Worm (Caenorhabditis elegans) whole organism, L4 larva: ENCODE results near the gene Y43F4A.4.

Source experiments
- F26F4.8 ChIP-seq: fragments of 200-800 bp; sonication (Bioruptor generic); conservative IDR thresholded peaks from 2 replicates; pipeline ENCODE4 v1.3.6; 2022; ENCODE audit warnings: missing genetic modification characterization, missing compliant biosample characterization
- F37D6.2 ChIP-seq: sonication (generic microtip); optimal IDR thresholded peaks from 2 replicates; lab custom pipeline; 2016; ENCODE audit warnings: mild to moderate bottlenecking, missing genetic modification characterization, missing compliant biosample characterization
- F44E2.7 ChIP-seq: fragments of 200-800 bp; sonication (Bioruptor generic); IDR thresholded peaks from 2 replicates; pipeline ENCODE4 v2.1.2; 2022; ENCODE audit warnings: missing genetic modification characterization, missing compliant biosample characterization
- Y48G9A.11 ChIP-seq: fragments of 200-800 bp; sonication (Bioruptor generic); IDR thresholded peaks from 2 replicates; pipeline ENCODE4 v1.3.6; 2022; ENCODE audit warnings: missing genetic modification reagents, missing genetic modification characterization, missing compliant biosample characterization
- ZK337.2 ChIP-seq: fragments of 200-800 bp; sonication (Bioruptor generic); IDR thresholded peaks from 2 replicates; pipeline ENCODE4 v1.3.6; 2022; ENCODE audit warnings: missing genetic modification reagents, missing genetic modification characterization, missing compliant biosample characterization
- aha-1 ChIP-seq: fragments of 150-350 bp; peaks from one replicate; lab custom pipeline; 2014; ENCODE audit warnings: missing biosample characterization, missing genetic modification characterization
- attf-4 ChIP-seq: sonication (generic microtip); optimal IDR thresholded peaks from 3 replicates; lab custom pipeline; 2017; ENCODE audit warnings: missing biosample characterization, missing genetic modification characterization
- ceh-62 ChIP-seq: sonication (generic microtip); optimal IDR thresholded peaks from 2 replicates; lab custom pipeline; 2017; ENCODE audit warnings: missing biosample characterization, missing genetic modification characterization
- ces-1 ChIP-seq: fragments of 150-350 bp; sonication (generic microtip); optimal IDR thresholded peaks from 4 replicates; lab custom pipeline; 2014; ENCODE audit warnings: missing biosample characterization, missing genetic modification reagents, missing genetic modification characterization
- ctbp-1 ChIP-seq: fragments of 200-800 bp; sonication (Bioruptor generic); IDR thresholded peaks from 2 replicates; pipeline ENCODE4 v1.3.6; 2022; ENCODE audit warnings: missing genetic modification reagents, missing genetic modification characterization, missing compliant biosample characterization
- daf-8 ChIP-seq: fragments of 200-800 bp; sonication (Bioruptor generic); IDR thresholded peaks from 2 replicates; pipeline ENCODE4 v1.3.6; 2022; ENCODE audit warnings: missing genetic modification characterization, missing compliant biosample characterization
- dmd-6 ChIP-seq: fragments of 200-800 bp; sonication (Bioruptor generic); IDR thresholded peaks from 2 replicates; pipeline ENCODE4 v1.3.6; 2022; ENCODE audit warnings: missing genetic modification reagents, missing genetic modification characterization, missing compliant biosample characterization
- dmd-8 ChIP-seq: fragments of 200-800 bp; sonication (Bioruptor generic); IDR thresholded peaks from 2 replicates; pipeline ENCODE4 v1.3.6; 2022; ENCODE audit warnings: missing genetic modification characterization, missing compliant biosample characterization
- duxl-1 ChIP-seq: sonication (generic microtip); optimal IDR thresholded peaks from 2 replicates; lab custom pipeline; 2016; ENCODE audit warnings: mild to moderate bottlenecking, missing genetic modification characterization, moderate library complexity, missing compliant biosample characterization; ENCODE audit not compliant: poor library complexity
- dve-1 ChIP-seq: sonication (generic microtip); optimal IDR thresholded peaks from 2 replicates; lab custom pipeline; 2017; ENCODE audit warnings: antibody characterized with exemption, mild to moderate bottlenecking, missing genetic modification characterization, missing compliant biosample characterization; ENCODE audit not compliant: insufficient read depth
- fkh-10 ChIP-seq: fragments of 150-350 bp; optimal IDR thresholded peaks from 2 replicates; lab custom pipeline; 2014; ENCODE audit warnings: missing biosample characterization, missing genetic modification reagents, missing genetic modification characterization
- hlh-30 ChIP-seq: sonication (generic microtip); optimal IDR thresholded peaks from 2 replicates; lab custom pipeline; 2017; ENCODE audit warnings: antibody characterized with exemption, mild to moderate bottlenecking, missing genetic modification characterization, missing compliant biosample characterization; ENCODE audit not compliant: insufficient read depth
- hmg-1.1 ChIP-seq: fragments of 200-800 bp; sonication (Bioruptor generic); IDR thresholded peaks from 2 replicates; pipeline ENCODE4 v1.3.6; 2022; ENCODE audit warnings: missing genetic modification reagents, missing genetic modification characterization, missing compliant biosample characterization
- lim-7 ChIP-seq: fragments of 200-800 bp; sonication (Bioruptor generic); IDR thresholded peaks from 2 replicates; pipeline ENCODE4 v1.3.6; 2022; ENCODE audit warnings: missing genetic modification characterization, missing compliant biosample characterization
- lin-1 ChIP-seq: fragments of 200-800 bp; sonication (Bioruptor generic); IDR thresholded peaks from 2 replicates; pipeline ENCODE4 v1.3.6; 2022; ENCODE audit warnings: missing genetic modification reagents, missing genetic modification characterization, missing compliant biosample characterization
- lin-15B ChIP-seq: fragments of 150-350 bp; sonication (generic microtip); optimal IDR thresholded peaks from 3 replicates; lab custom pipeline; 2014; ENCODE audit warnings: missing biosample characterization, missing genetic modification characterization
- lin-39 ChIP-seq: fragments of 150-350 bp; optimal IDR thresholded peaks from 2 replicates; lab custom pipeline; 2014; ENCODE audit warnings: missing biosample characterization, missing genetic modification reagents, missing genetic modification characterization
- lir-3 ChIP-seq: sonication (generic microtip); optimal IDR thresholded peaks from 2 replicates; lab custom pipeline; 2016; ENCODE audit warnings: mild to moderate bottlenecking, missing genetic modification characterization, missing compliant biosample characterization
- lsy-2 ChIP-seq, 2 experiments: fragments of 150-350 bp in 1 of 2; sonication (generic microtip) in 1 of 2; optimal IDR thresholded peaks; 2 replicates each; lab custom pipeline; 2014 to 2017; ENCODE audit warnings: missing biosample characterization in 2 of 2, missing genetic modification characterization in 2 of 2
- mdl-1 ChIP-seq, 2 experiments: fragments of 150-350 bp in 1 of 2; sonication (generic microtip) in 1 of 2; optimal IDR thresholded peaks; 2 replicates each; lab custom pipeline; 2014 to 2017; ENCODE audit warnings: missing biosample characterization in 2 of 2, missing genetic modification characterization in 2 of 2
- mep-1 ChIP-seq: fragments of 150-350 bp; sonication (generic microtip); optimal IDR thresholded peaks from 3 replicates; lab custom pipeline; 2014; ENCODE audit warnings: missing biosample characterization, missing genetic modification characterization
- mes-2 ChIP-seq: sonication (generic microtip); optimal IDR thresholded peaks from 2 replicates; lab custom pipeline; 2016; ENCODE audit warnings: missing genotype, mild to moderate bottlenecking, missing genetic modification characterization, missing compliant biosample characterization; ENCODE audit not compliant: poor library complexity, severe bottlenecking
- mxl-2 ChIP-seq: fragments of 200-800 bp; sonication (Bioruptor generic); conservative IDR thresholded peaks from 2 replicates; pipeline ENCODE4 v1.3.6; 2022; ENCODE audit warnings: missing genetic modification reagents, missing genetic modification characterization, missing compliant biosample characterization
- nhr-10 ChIP-seq: fragments of 150-350 bp; optimal IDR thresholded peaks from 2 replicates; lab custom pipeline; 2014; ENCODE audit warnings: missing biosample characterization, missing genetic modification characterization
- nhr-102 ChIP-seq: sonication (generic microtip); optimal IDR thresholded peaks from 2 replicates; lab custom pipeline; 2016; ENCODE audit warnings: mild to moderate bottlenecking, missing genetic modification characterization, moderate library complexity, missing compliant biosample characterization
- nhr-11 ChIP-seq: fragments of 150-350 bp; optimal IDR thresholded peaks from 2 replicates; lab custom pipeline; 2014; ENCODE audit warnings: missing biosample characterization, missing genetic modification characterization
- nhr-237 ChIP-seq: sonication (generic microtip); optimal IDR thresholded peaks from 2 replicates; lab custom pipeline; 2017; ENCODE audit warnings: missing biosample characterization, missing genetic modification characterization
- nhr-48 ChIP-seq: sonication (generic microtip); optimal IDR thresholded peaks from 2 replicates; lab custom pipeline; 2016; ENCODE audit warnings: mild to moderate bottlenecking, missing genetic modification characterization, missing compliant biosample characterization
- nhr-77 ChIP-seq: fragments of 150-350 bp; optimal IDR thresholded peaks from 2 replicates; lab custom pipeline; 2014; ENCODE audit warnings: missing biosample characterization, missing genetic modification characterization
- pha-4 ChIP-seq, 2 experiments: fragments of 150-350 bp in 1 of 2; fragments of 200-800 bp in 1 of 2; sonication (Bioruptor generic) in 1 of 2; IDR thresholded peaks in 1 of 2; optimal IDR thresholded peaks in 1 of 2; 2 replicates each; pipeline versions ENCODE4 v1.3.6 to Lab custom; 2014 to 2022; ENCODE audit warnings: missing genetic modification characterization in 2 of 2, missing genetic modification reagents in 2 of 2, missing biosample characterization in 1 of 2, missing compliant biosample characterization in 1 of 2
- php-3 ChIP-seq: fragments of 200-800 bp; sonication (Bioruptor generic); IDR thresholded peaks from 2 replicates; pipeline ENCODE4 v1.3.6; 2022; ENCODE audit warnings: missing genetic modification reagents, missing genetic modification characterization, missing compliant biosample characterization
- rbr-2 ChIP-seq: sonication (generic microtip); optimal IDR thresholded peaks from 2 replicates; lab custom pipeline; 2016; ENCODE audit warnings: missing genotype, missing genetic modification characterization, missing compliant biosample characterization
- skn-1 ChIP-seq: fragments of 150-350 bp; optimal IDR thresholded peaks from 2 replicates; lab custom pipeline; 2014; ENCODE audit warnings: missing biosample characterization, missing genetic modification characterization
- spr-3 ChIP-seq: fragments of 200-800 bp; sonication (Bioruptor generic); optimal IDR thresholded peaks from 2 replicates; lab custom pipeline; 2018; ENCODE audit warnings: mild to moderate bottlenecking, missing genetic modification characterization, missing compliant biosample characterization
- tag-97 ChIP-seq: fragments of 200-800 bp; sonication (Bioruptor generic); IDR thresholded peaks from 2 replicates; pipeline ENCODE4 v1.3.6; 2022; ENCODE audit warnings: missing genetic modification characterization, missing compliant biosample characterization
- unc-39 ChIP-seq: sonication (generic microtip); optimal IDR thresholded peaks from 2 replicates; lab custom pipeline; 2017; ENCODE audit warnings: missing biosample characterization, missing genetic modification characterization
- unc-62 ChIP-seq, 3 experiments: fragments of 150-350 bp in 1 of 3; sonication (generic microtip); optimal IDR thresholded peaks in 2 of 3; peaks in 1 of 3; 1 replicate in 1 of 3; 2 replicates in 2 of 3; lab custom pipeline; 2014 to 2017; ENCODE audit warnings: missing biosample characterization in 3 of 3, missing genetic modification characterization in 3 of 3, missing genetic modification reagents in 3 of 3, missing genotype in 1 of 3
- zip-11 ChIP-seq: fragments of 200-800 bp; sonication (Bioruptor generic); IDR thresholded peaks from 2 replicates; pipeline ENCODE4 v1.3.6; 2022; ENCODE audit warnings: missing genetic modification characterization, missing compliant biosample characterization
- zip-2 ChIP-seq: fragments of 150-350 bp; optimal IDR thresholded peaks from 2 replicates; lab custom pipeline; 2014; ENCODE audit warnings: missing biosample characterization, missing genetic modification characterization
- ztf-7 ChIP-seq: fragments of 150-350 bp; optimal IDR thresholded peaks from 2 replicates; lab custom pipeline; 2014; ENCODE audit warnings: missing biosample characterization, missing genetic modification characterization

The Y43F4A.4 gene

ce11 chrIII:13268856-13269255 lies 23.5 kb downstream of the Y43F4A.4 start, which contains the start of gene cpf-2 (continued):
- no peak for TF ChIP-seq spr-3 (GFP tag; lab: Kevin White, UChicago)
- TF ChIP-seq lin-39 = no peak
- peak; percentile 58 for TF ChIP-seq ztf-7 (tag; lab: Kevin White, UChicago)
- no peak for TF ChIP-seq daf-8 (GFP tag; lab: Robert Waterston, UW)
- no peak for TF ChIP-seq unc-39 (tag; lab: Kevin White, UChicago)
- TF ChIP-seq duxl-1 = peak; percentile 73

DNA sequence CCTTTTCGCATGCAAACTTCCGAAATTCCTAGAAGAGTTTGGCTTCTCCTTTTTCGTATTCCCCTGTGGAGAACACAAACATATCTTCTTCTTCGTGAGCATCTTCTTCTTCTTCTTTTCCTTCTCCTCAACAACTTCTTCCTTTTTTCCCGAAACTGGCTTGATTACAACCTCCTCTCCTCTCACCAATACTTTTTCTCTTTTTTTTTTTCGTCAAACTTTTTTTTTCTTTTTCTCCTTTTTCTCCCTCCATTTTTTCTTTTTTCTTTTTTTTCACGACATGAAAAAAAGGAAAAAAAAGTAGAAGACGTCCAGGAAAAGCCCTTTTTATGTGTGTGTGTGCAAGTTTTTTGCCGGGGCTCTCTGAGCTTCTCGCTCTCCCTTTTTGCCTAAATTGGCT lies 25.5 kb downstream of the Y43F4A.4 start:
- TF ChIP-seq F37D6.2 (tag; lab: Kevin White, UChicago) = peak; percentile 3
- TF ChIP-seq unc-62 (GFP tag; optimal IDR thresholded peaks at IDR 0.05 in 1 of 2; lab: Kevin White, UChicago) = peak in 1 of 2 experiments; percentile 97
- no peak for TF ChIP-seq unc-62 (tag; optimal IDR thresholded peaks at IDR 0.05; lab: Kevin White, UChicago)
- TF ChIP-seq nhr-77 = no peak
- peak in 1 of 2 experiments; percentile 10 for TF ChIP-seq mdl-1 (tag; optimal IDR thresholded peaks at IDR 0.05; lab: Kevin White, UChicago)
- peak; percentile 17 for TF ChIP-seq mes-2 (tag; lab: Kevin White, UChicago)
- TF ChIP-seq lsy-2 (tag; optimal IDR thresholded peaks at IDR 0.05; lab: Kevin White, UChicago) = peak in 1 of 2 experiments; percentile 57
- no peak for TF ChIP-seq lin-1 (GFP tag; lab: Robert Waterston, UW)
- TF ChIP-seq rbr-2 (tag; lab: Kevin White, UChicago) = peak; percentile 19
- TF ChIP-seq aha-1 (tag; lab: Kevin White, UChicago) = peak; percentile 48
- peak; percentile 53 for TF ChIP-seq fkh-10 (GFP tag; lab: Kevin White, UChicago)
- TF ChIP-seq php-3 (GFP tag; lab: Robert Waterston, UW) = no peak
- no peak for TF ChIP-seq tag-97 (GFP tag; lab: Robert Waterston, UW)
- TF ChIP-seq mep-1 (tag; lab: Kevin White, UChicago) = peak; percentile 34
- no peak for TF ChIP-seq unc-39 (tag; lab: Kevin White, UChicago)
- peak; percentile 14; the same call in 1 of the 2 replicates for TF ChIP-seq hmg-1.1 (GFP tag; lab: Robert Waterston, UW)
- TF ChIP-seq, all 104 proteins: peak for 10

DNA sequence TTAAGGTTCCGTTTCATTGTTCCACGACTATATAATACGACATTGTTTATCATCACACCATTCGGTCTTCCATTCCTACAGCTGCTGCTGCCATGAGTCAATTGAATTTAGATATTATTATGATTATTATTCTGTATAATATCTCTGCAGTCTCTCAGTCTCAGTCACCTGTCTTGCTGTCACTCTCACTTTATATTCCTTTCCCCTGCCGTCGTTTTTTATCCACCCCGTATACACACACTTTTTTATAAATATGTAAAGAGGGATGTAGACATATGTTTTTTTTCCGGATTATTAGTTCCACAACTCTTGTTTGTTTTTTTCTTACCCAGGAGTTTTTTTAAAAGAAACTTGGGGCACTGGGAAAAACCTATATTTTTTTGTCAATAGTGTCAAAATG lies 26.8 kb downstream of the Y43F4A.4 start:
- TF ChIP-seq F26F4.8 (no peak), hlh-30 (peak; percentile 17), zip-2 (tag; lab: Kevin White, UChicago) (no peak)

- TF ChIP-seq dmd-8 (no peak), aha-1 (tag; lab: Kevin White, UChicago) (no peak), Y48G9A.11 (no peak), skn-1 (tag; lab: Kevin White, UChicago) (no peak), mdl-1 (tag; optimal IDR thresholded peaks at IDR 0.05; lab: Kevin White, UChicago) (no peak), nhr-11 (no peak), dve-1 (tag; lab: Kevin White, UChicago) (no peak), attf-4 (no peak), dmd-6 (no peak), mep-1 (tag; lab: Kevin White, UChicago) (no peak), nhr-237 (tag; lab: Kevin White, UChicago) (no peak), ces-1 (no peak), ZK337.2 (GFP tag; lab: Robert Waterston, UW) (no peak)
Observed at ce11 chrIII:13272788-13273187, 27.4 kb downstream of the Y43F4A.4 start.

DNA sequence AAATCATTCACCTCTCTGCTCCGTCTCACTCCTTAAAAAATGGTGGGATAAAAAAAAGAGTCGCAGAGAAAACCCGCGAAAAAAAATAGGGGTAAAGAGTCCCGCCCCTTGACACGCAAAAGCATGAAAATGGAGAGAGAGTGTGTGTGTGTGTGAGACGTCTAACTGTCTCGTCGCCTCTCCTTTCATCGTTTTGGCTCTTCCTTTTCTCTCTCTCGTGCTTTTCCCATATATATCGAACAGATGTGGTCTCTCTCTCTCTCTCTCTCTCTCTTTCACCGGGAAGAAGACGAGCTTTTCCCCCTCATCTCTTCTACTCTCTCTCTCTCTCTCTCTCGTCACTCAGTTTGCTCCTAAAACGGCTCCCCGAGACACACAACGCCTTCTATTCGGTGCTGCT lies 30.4 kb downstream of the Y43F4A.4 start:
- TF ChIP-seq ces-1 (no peak), spr-3 (GFP tag; lab: Kevin White, UChicago) (no peak), nhr-102 (tag; lab: Kevin White, UChicago) (no peak), ceh-62 (tag; lab: Kevin White, UChicago) (no peak), mxl-2 (GFP tag; lab: Robert Waterston, UW) (no peak), F44E2.7 (GFP tag; lab: Robert Waterston, UW) (no peak), mep-1 (tag; lab: Kevin White, UChicago) (peak; percentile 74), lir-3 (no peak), zip-11 (GFP tag; lab: Robert Waterston, UW) (no peak), nhr-10 (tag; lab: Kevin White, UChicago) (no peak), nhr-48 (tag; lab: Kevin White, UChicago) (no peak), ctbp-1 (GFP tag; lab: Robert Waterston, UW) (peak; percentile 80), pha-4 (GFP tag; IDR thresholded peaks at IDR 0.05; lab: Robert Waterston, UW) (no peak), pha-4 (tag; optimal IDR thresholded peaks at IDR 0.05; lab: Kevin White, UChicago) (no peak), lin-15B (no peak), lim-7 (GFP tag; lab: Robert Waterston, UW) (no peak), lsy-2 (tag; optimal IDR thresholded peaks at IDR 0.05; lab: Kevin White, UChicago) (peak; percentile 21 to 80)
